Worm (Caenorhabditis elegans): ENCODE measurements around the gene ZK250.2.

- TF ChIP-seq nhr-129 (tag; optimal IDR thresholded peaks at IDR 0.05), result no peak
- no peak for TF ChIP-seq aly-2 (tag; optimal IDR thresholded peaks at IDR 0.05)
- TF ChIP-seq sma-3 (GFP tag; optimal IDR thresholded peaks at IDR 0.05), result no peak
- TF ChIP-seq ztf-4 (tag; optimal IDR thresholded peaks at IDR 0.05), result no peak
- TF ChIP-seq lsy-2 (tag; optimal IDR thresholded peaks at IDR 0.05), result no peak
- no peak for TF ChIP-seq ama-1 (optimal IDR thresholded peaks at IDR 0.05)
These were observed 8.8 kb upstream of the ZK250.2 start, which contains the start of gene ZK250.13 for ce11 chrII:1939652-1940051.
